Worm (Caenorhabditis elegans) whole organism, L4 larva: ENCODE results near the gene K08F11.1.

ENCODE experiments used
- F26F4.8 ChIP-seq: fragments of 200-800 bp; sonication (Bioruptor generic); conservative IDR thresholded peaks from 2 replicates; pipeline ENCODE4 v1.3.6; 2022; ENCODE audit warnings: missing genetic modification characterization, missing compliant biosample characterization
- F37D6.2 ChIP-seq: sonication (generic microtip); optimal IDR thresholded peaks from 2 replicates; lab custom pipeline; 2016; ENCODE audit warnings: mild to moderate bottlenecking, missing genetic modification characterization, missing compliant biosample characterization
- Y105C5A.15 ChIP-seq: fragments of 200-800 bp; sonication (Bioruptor generic); IDR thresholded peaks from 2 replicates; pipeline ENCODE4 v1.3.6; 2022; ENCODE audit warnings: missing genetic modification characterization, missing compliant biosample characterization
- Y75B8A.6 ChIP-seq: fragments of 200-800 bp; sonication (Bioruptor generic); IDR thresholded peaks from 2 replicates; pipeline ENCODE4 v1.3.6; 2022; ENCODE audit warnings: missing genetic modification reagents, missing genetic modification characterization, missing compliant biosample characterization
- aha-1 ChIP-seq: fragments of 150-350 bp; peaks from one replicate; lab custom pipeline; 2014; ENCODE audit warnings: missing biosample characterization, missing genetic modification characterization
- aly-2 ChIP-seq: sonication (generic microtip); optimal IDR thresholded peaks from 2 replicates; lab custom pipeline; 2018; ENCODE audit warnings: missing biosample characterization, missing genetic modification characterization
- ama-1 ChIP-seq: fragments of 150-350 bp; optimal IDR thresholded peaks from 2 replicates; lab custom pipeline; 2014; ENCODE audit warnings: inconsistent platforms, mixed read lengths
- arid-1 ChIP-seq: fragments of 200-800 bp; sonication (Bioruptor generic); conservative IDR thresholded peaks from 2 replicates; pipeline ENCODE4 v1.3.6; 2022; ENCODE audit warnings: missing genetic modification reagents, missing genetic modification characterization, missing compliant biosample characterization
- ctbp-1 ChIP-seq: fragments of 200-800 bp; sonication (Bioruptor generic); IDR thresholded peaks from 2 replicates; pipeline ENCODE4 v1.3.6; 2022; ENCODE audit warnings: missing genetic modification reagents, missing genetic modification characterization, missing compliant biosample characterization
- daf-12 ChIP-seq: fragments of 150-350 bp; optimal IDR thresholded peaks from 2 replicates; lab custom pipeline; 2014; ENCODE audit warnings: missing biosample characterization, missing genetic modification reagents, missing genetic modification characterization
- daf-8 ChIP-seq: fragments of 200-800 bp; sonication (Bioruptor generic); IDR thresholded peaks from 2 replicates; pipeline ENCODE4 v1.3.6; 2022; ENCODE audit warnings: missing genetic modification characterization, missing compliant biosample characterization
- dmd-6 ChIP-seq: fragments of 200-800 bp; sonication (Bioruptor generic); IDR thresholded peaks from 2 replicates; pipeline ENCODE4 v1.3.6; 2022; ENCODE audit warnings: missing genetic modification reagents, missing genetic modification characterization, missing compliant biosample characterization
- dmd-8 ChIP-seq: fragments of 200-800 bp; sonication (Bioruptor generic); IDR thresholded peaks from 2 replicates; pipeline ENCODE4 v1.3.6; 2022; ENCODE audit warnings: missing genetic modification characterization, missing compliant biosample characterization
- dpl-1 ChIP-seq: fragments of 150-350 bp; optimal IDR thresholded peaks from 2 replicates; lab custom pipeline; 2014; ENCODE audit warnings: missing biosample characterization, missing genetic modification reagents, missing genetic modification characterization
- dve-1 ChIP-seq: sonication (generic microtip); optimal IDR thresholded peaks from 2 replicates; lab custom pipeline; 2017; ENCODE audit warnings: antibody characterized with exemption, mild to moderate bottlenecking, missing genetic modification characterization, missing compliant biosample characterization; ENCODE audit not compliant: insufficient read depth
- fos-1 ChIP-seq: fragments of 150-350 bp; optimal IDR thresholded peaks from 2 replicates; lab custom pipeline; 2014; ENCODE audit warnings: missing biosample characterization, missing genetic modification characterization
- jun-1 ChIP-seq: fragments of 150-350 bp; optimal IDR thresholded peaks from 2 replicates; lab custom pipeline; 2014; ENCODE audit warnings: missing biosample characterization, missing genetic modification reagents, missing genetic modification characterization
- lin-1 ChIP-seq: fragments of 200-800 bp; sonication (Bioruptor generic); IDR thresholded peaks from 2 replicates; pipeline ENCODE4 v1.3.6; 2022; ENCODE audit warnings: missing genetic modification reagents, missing genetic modification characterization, missing compliant biosample characterization
- lin-13 ChIP-seq: fragments of 150-350 bp; optimal IDR thresholded peaks from 2 replicates; lab custom pipeline; 2014; ENCODE audit warnings: missing biosample characterization, missing genetic modification reagents, missing genetic modification characterization
- lin-29 ChIP-seq: fragments of 200-800 bp; sonication (Bioruptor generic); IDR thresholded peaks from 2 replicates; pipeline ENCODE4 v1.3.6; 2022; ENCODE audit warnings: missing genetic modification reagents, missing genetic modification characterization, missing compliant biosample characterization
- lin-38 ChIP-seq: fragments of 200-800 bp; sonication (Bioruptor generic); IDR thresholded peaks from 2 replicates; pipeline ENCODE4 v1.3.6; 2022; ENCODE audit warnings: missing genetic modification reagents, missing genetic modification characterization, missing compliant biosample characterization
- lin-39 ChIP-seq: fragments of 150-350 bp; optimal IDR thresholded peaks from 2 replicates; lab custom pipeline; 2014; ENCODE audit warnings: missing biosample characterization, missing genetic modification reagents, missing genetic modification characterization
- mdt-29 ChIP-seq: fragments of 200-800 bp; sonication (Bioruptor generic); IDR thresholded peaks from 2 replicates; pipeline ENCODE4 v1.3.6; 2022; ENCODE audit warnings: missing genetic modification reagents, missing genetic modification characterization, missing compliant biosample characterization
- nhr-10 ChIP-seq: fragments of 150-350 bp; optimal IDR thresholded peaks from 2 replicates; lab custom pipeline; 2014; ENCODE audit warnings: missing biosample characterization, missing genetic modification characterization
- nhr-111 ChIP-seq: fragments of 200-800 bp; sonication (Bioruptor generic); optimal IDR thresholded peaks from 2 replicates; lab custom pipeline; 2018; ENCODE audit warnings: mild to moderate bottlenecking, missing genetic modification characterization, missing compliant biosample characterization
- nhr-237 ChIP-seq: sonication (generic microtip); optimal IDR thresholded peaks from 2 replicates; lab custom pipeline; 2017; ENCODE audit warnings: missing biosample characterization, missing genetic modification characterization
- rbr-2 ChIP-seq: sonication (generic microtip); optimal IDR thresholded peaks from 2 replicates; lab custom pipeline; 2016; ENCODE audit warnings: missing genotype, missing genetic modification characterization, missing compliant biosample characterization
- saeg-2 ChIP-seq: fragments of 200-800 bp; sonication (Bioruptor generic); IDR thresholded peaks from 2 replicates; pipeline ENCODE4 v1.3.6; 2022; ENCODE audit warnings: missing genetic modification reagents, missing genetic modification characterization, missing compliant biosample characterization
- sdz-12 ChIP-seq: fragments of 200-800 bp; sonication (Bioruptor generic); optimal IDR thresholded peaks from 2 replicates; lab custom pipeline; 2018; ENCODE audit warnings: mild to moderate bottlenecking, missing genetic modification characterization, missing compliant biosample characterization
- set-16 ChIP-seq: fragments of 200-800 bp; sonication (Bioruptor generic); IDR thresholded peaks from 2 replicates; pipeline ENCODE4 v1.3.6; 2022; ENCODE audit warnings: missing genetic modification reagents, missing genetic modification characterization, missing compliant biosample characterization
- spr-1 ChIP-seq: sonication (generic microtip); optimal IDR thresholded peaks from 2 replicates; lab custom pipeline; 2016; ENCODE audit warnings: mild to moderate bottlenecking, missing genetic modification characterization, missing compliant biosample characterization
- tag-97 ChIP-seq: fragments of 200-800 bp; sonication (Bioruptor generic); IDR thresholded peaks from 2 replicates; pipeline ENCODE4 v1.3.6; 2022; ENCODE audit warnings: missing genetic modification characterization, missing compliant biosample characterization
- tra-1 ChIP-seq: fragments of 200-800 bp; sonication (Bioruptor generic); IDR thresholded peaks from 2 replicates; pipeline ENCODE4 v1.3.6; 2022; ENCODE audit warnings: missing genetic modification reagents, missing genetic modification characterization, missing compliant biosample characterization
- unc-62 ChIP-seq, 3 experiments: fragments of 150-350 bp in 1 of 3; sonication (generic microtip); optimal IDR thresholded peaks in 2 of 3; peaks in 1 of 3; 1 replicate in 1 of 3; 2 replicates in 2 of 3; lab custom pipeline; 2014 to 2017; ENCODE audit warnings: missing biosample characterization in 3 of 3, missing genetic modification characterization in 3 of 3, missing genetic modification reagents in 3 of 3, missing genotype in 1 of 3
- zag-1 ChIP-seq: fragments of 150-350 bp; optimal IDR thresholded peaks from 2 replicates; lab custom pipeline; 2014; ENCODE audit warnings: missing biosample characterization, missing genetic modification characterization
- zip-11 ChIP-seq: fragments of 200-800 bp; sonication (Bioruptor generic); IDR thresholded peaks from 2 replicates; pipeline ENCODE4 v1.3.6; 2022; ENCODE audit warnings: missing genetic modification characterization, missing compliant biosample characterization
- ztf-7 ChIP-seq: fragments of 150-350 bp; optimal IDR thresholded peaks from 2 replicates; lab custom pipeline; 2014; ENCODE audit warnings: missing biosample characterization, missing genetic modification characterization

K08F11.1 gene

DNA sequence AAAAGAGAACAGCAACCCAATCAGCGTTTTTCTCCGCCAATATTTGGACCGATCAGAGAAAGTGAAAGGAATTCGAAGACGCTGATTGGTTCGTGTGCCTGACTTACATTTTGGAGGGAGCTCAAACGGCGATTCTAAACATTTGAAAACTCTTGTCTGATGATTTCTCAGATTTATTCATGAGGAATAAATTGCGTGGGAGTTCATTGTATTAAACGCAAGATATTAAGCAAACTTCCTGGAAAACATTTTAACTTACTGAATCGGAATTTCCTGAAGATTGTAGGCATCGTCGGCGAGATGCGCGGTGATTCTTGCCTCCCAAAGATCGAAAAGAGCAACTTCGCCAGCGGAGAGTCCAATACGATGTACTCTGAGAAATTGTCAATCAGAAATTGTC lies at the start of gene K08F11.1:
TSS of gene K08F11.1 (plus strand) at position 301 of the 400 bp plus-strand sequence.
- no peak for TF ChIP-seq tra-1
- no peak for TF ChIP-seq tag-97 (GFP tag; lab: Robert Waterston, UW)
- no peak for TF ChIP-seq lin-39 (tag; lab: Kevin White, UChicago)
- no peak for TF ChIP-seq nhr-237 (tag; lab: Kevin White, UChicago)
- no peak for TF ChIP-seq nhr-111 (GFP tag; lab: Kevin White, UChicago)
- TF ChIP-seq aly-2 (tag; lab: Kevin White, UChicago): no peak
- no peak for TF ChIP-seq jun-1
- TF ChIP-seq lin-1 (GFP tag; lab: Robert Waterston, UW): no peak
- TF ChIP-seq Y75B8A.6: no peak
- no peak for TF ChIP-seq zag-1 (tag; lab: Kevin White, UChicago)
- no peak for TF ChIP-seq dmd-8 (GFP tag; lab: Robert Waterston, UW)
- TF ChIP-seq dmd-6 (GFP tag; lab: Robert Waterston, UW): no peak

DNA sequence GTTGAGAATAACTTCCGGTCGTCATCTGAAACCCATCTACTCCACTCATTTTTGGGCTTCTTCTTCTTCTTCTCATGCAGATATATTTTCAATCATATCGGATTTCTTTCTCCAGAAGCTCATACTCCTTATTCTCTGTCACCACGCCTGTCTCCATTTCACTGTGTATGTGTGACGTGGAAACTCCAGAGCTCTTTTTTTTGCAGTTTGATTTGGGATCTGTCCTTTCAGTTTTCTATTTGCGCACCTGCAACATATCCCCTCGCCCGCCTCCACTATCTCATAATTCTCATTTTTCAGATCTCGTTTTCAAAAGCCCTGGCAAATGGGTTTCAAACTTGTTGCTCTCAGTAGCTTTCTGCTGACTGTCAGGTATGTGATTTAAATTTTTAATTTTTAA lies 45.9 kb upstream of the K08F11.1 start, which contains the start of gene kin-36:
TSS of gene kin-36 (plus strand) at position 301 of the 400 bp plus-strand sequence.
- no peak for TF ChIP-seq saeg-2
- no peak for TF ChIP-seq F37D6.2 (tag; lab: Kevin White, UChicago)
- no peak for TF ChIP-seq lin-13 (GFP tag; lab: Kevin White, UChicago)
- no peak for TF ChIP-seq daf-8 (GFP tag; lab: Robert Waterston, UW)
- no peak for TF ChIP-seq Y105C5A.15 (GFP tag; lab: Robert Waterston, UW)
- TF ChIP-seq lin-29 (GFP tag; lab: Robert Waterston, UW): no peak
- no peak for TF ChIP-seq ctbp-1 (GFP tag; lab: Robert Waterston, UW)
- no peak for TF ChIP-seq sdz-12
- no peak for TF ChIP-seq aly-2 (tag; lab: Kevin White, UChicago)

DNA sequence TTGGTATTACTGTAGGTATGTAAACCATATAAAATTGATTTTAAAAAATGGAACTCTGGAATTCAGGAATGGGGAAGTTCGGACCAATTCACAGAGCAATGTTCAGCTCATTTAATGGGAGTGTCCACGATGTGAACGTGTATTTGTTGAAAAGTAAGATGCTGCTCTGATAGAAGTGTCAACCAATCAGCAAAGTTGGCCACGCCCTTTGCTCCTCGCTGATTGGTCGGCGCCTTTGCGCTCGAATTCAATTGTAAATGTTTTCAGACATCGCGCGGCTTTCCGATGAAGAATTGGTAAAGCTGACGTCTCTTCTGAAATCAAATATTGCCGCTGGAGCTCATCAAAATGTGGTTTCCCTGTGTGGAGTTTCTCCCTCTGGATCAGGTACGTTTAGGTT lies 41.5 kb upstream of the K08F11.1 start:
- no peak for TF ChIP-seq fos-1 (tag; lab: Kevin White, UChicago)
- TF ChIP-seq dve-1: no peak
- no peak for TF ChIP-seq lin-29 (GFP tag; lab: Robert Waterston, UW)
- TF ChIP-seq aly-2 (tag; lab: Kevin White, UChicago): no peak
- TF ChIP-seq nhr-10 (tag; lab: Kevin White, UChicago): no peak
- TF ChIP-seq F26F4.8 (GFP tag; lab: Robert Waterston, UW): no peak
- TF ChIP-seq ztf-7 (tag; lab: Kevin White, UChicago): no peak
- TF ChIP-seq lin-38 (GFP tag; lab: Robert Waterston, UW): no peak

ce11 chrIV:4686291-4686830 lies 38.3 kb upstream of the K08F11.1 start:
- TF ChIP-seq ama-1 (lab: Kevin White, UChicago) (no peak), unc-62 (GFP tag; optimal IDR thresholded peaks at IDR 0.05 in 1 of 2; lab: Kevin White, UChicago) (peak in 1 of 2 experiments; percentile 65), unc-62 (tag; optimal IDR thresholded peaks at IDR 0.05; lab: Kevin White, UChicago) (no peak)
- TF ChIP-seq, all 104 proteins: peak for 1

DNA sequence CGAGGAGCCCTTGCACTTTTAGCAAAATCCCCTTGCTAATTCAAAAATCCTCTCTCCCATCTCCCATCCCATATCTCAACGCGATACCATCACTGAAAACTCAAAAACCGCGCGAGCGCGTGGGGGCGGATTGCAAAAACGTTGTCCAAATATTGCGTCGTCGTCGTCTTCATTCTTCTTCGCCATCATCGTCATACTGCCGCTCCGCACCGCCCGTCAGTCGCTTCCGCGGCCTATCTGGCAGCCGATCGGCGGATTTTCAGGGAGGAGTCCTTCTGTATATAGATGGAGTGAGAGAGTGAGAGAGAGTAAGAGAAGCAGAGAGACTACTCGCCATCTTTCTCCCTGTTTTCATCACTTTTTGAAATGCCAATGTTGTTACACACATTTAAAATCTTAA lies 37.8 kb upstream of the K08F11.1 start:
- TF ChIP-seq spr-1 (tag; lab: Kevin White, UChicago): no peak
- TF ChIP-seq tag-97 (GFP tag; lab: Robert Waterston, UW): no peak
- TF ChIP-seq zip-11: no peak
- no peak for TF ChIP-seq rbr-2 (tag; lab: Kevin White, UChicago)
- no peak for TF ChIP-seq arid-1 (GFP tag; lab: Robert Waterston, UW)
- no peak for TF ChIP-seq dpl-1
- TF ChIP-seq aly-2 (tag; lab: Kevin White, UChicago): no peak
- TF ChIP-seq set-16 (GFP tag; lab: Robert Waterston, UW): peak; percentile 56; the same call in 1 of the 2 replicates
- no peak for TF ChIP-seq daf-12
- TF ChIP-seq aha-1 (tag; lab: Kevin White, UChicago): peak; percentile 69
- no peak for TF ChIP-seq mdt-29 (GFP tag; lab: Robert Waterston, UW)
